Worm (Caenorhabditis elegans) whole organism, L2 larva: ENCODE measurements around the gene C50B8.5.

Experiments used
- C34F6.9 ChIP-seq: fragments of 150-350 bp; optimal IDR thresholded peaks from 2 replicates; lab custom pipeline; 2014; ENCODE audit warnings: missing biosample characterization, missing genetic modification characterization
- F13H6.1 ChIP-seq: sonication (generic microtip); optimal IDR thresholded peaks from 2 replicates; lab custom pipeline; 2016; ENCODE audit warnings: missing genetic modification characterization, missing compliant biosample characterization
- R02D3.7 ChIP-seq: fragments of 150-350 bp; optimal IDR thresholded peaks from 2 replicates; lab custom pipeline; 2014; ENCODE audit warnings: missing biosample characterization, missing genetic modification characterization
- Y55F3AM.14 ChIP-seq: fragments of 200-800 bp; sonication (Bioruptor generic); optimal IDR thresholded peaks from 2 replicates; lab custom pipeline; 2018; ENCODE audit warnings: mild to moderate bottlenecking, missing genetic modification characterization, missing compliant biosample characterization
- aly-2 ChIP-seq: fragments of 150-350 bp; optimal IDR thresholded peaks from 2 replicates; lab custom pipeline; 2014; ENCODE audit warnings: missing biosample characterization, missing genetic modification characterization
- blmp-1 ChIP-seq: sonication (generic microtip); optimal IDR thresholded peaks from 2 replicates; lab custom pipeline; 2017; ENCODE audit warnings: missing genetic modification characterization, mild to moderate bottlenecking, missing compliant biosample characterization, antibody characterized with exemption, moderate library complexity; ENCODE audit not compliant: insufficient read depth
- ceh-82 ChIP-seq: fragments of 150-350 bp; optimal IDR thresholded peaks from 2 replicates; lab custom pipeline; 2014; ENCODE audit warnings: missing biosample characterization, missing genetic modification characterization
- dmd-4 ChIP-seq: sonication (generic microtip); optimal IDR thresholded peaks from 2 replicates; lab custom pipeline; 2017; ENCODE audit warnings: missing biosample characterization, missing genetic modification characterization
- egl-27 ChIP-seq: sonication (generic microtip); optimal IDR thresholded peaks from 3 replicates; lab custom pipeline; 2017; ENCODE audit warnings: missing biosample characterization, missing genetic modification reagents, missing genetic modification characterization
- fos-1 ChIP-seq: fragments of 150-350 bp; optimal IDR thresholded peaks from 2 replicates; lab custom pipeline; 2014; ENCODE audit warnings: missing biosample characterization, missing genetic modification characterization
- lin-11 ChIP-seq: fragments of 150-350 bp; sonication (generic microtip); optimal IDR thresholded peaks from 2 replicates; lab custom pipeline; 2014; ENCODE audit warnings: missing biosample characterization, missing genetic modification characterization, inconsistent platforms, mixed read lengths
- lin-39 ChIP-seq: fragments of 150-350 bp; optimal IDR thresholded peaks from 2 replicates; lab custom pipeline; 2014; ENCODE audit warnings: missing biosample characterization, missing genetic modification reagents, missing genetic modification characterization
- lsy-2 ChIP-seq, 2 experiments: fragments of 150-350 bp in 1 of 2; sonication (generic microtip) in 1 of 2; optimal IDR thresholded peaks; 2 replicates each; lab custom pipeline; 2014 to 2017; ENCODE audit warnings: missing biosample characterization in 2 of 2, missing genetic modification characterization in 2 of 2
- nhr-129 ChIP-seq: fragments of 150-350 bp; optimal IDR thresholded peaks from 2 replicates; lab custom pipeline; 2014; ENCODE audit warnings: missing biosample characterization, missing genetic modification characterization
- nhr-21 ChIP-seq: fragments of 150-350 bp; optimal IDR thresholded peaks from 2 replicates; lab custom pipeline; 2014; ENCODE audit warnings: missing biosample characterization, missing genetic modification characterization
- nhr-23 ChIP-seq: fragments of 150-350 bp; optimal IDR thresholded peaks from 2 replicates; lab custom pipeline; 2014; ENCODE audit warnings: missing biosample characterization, missing genetic modification reagents, missing genetic modification characterization
- nhr-25 ChIP-seq: fragments of 150-350 bp; sonication (generic microtip); optimal IDR thresholded peaks from 3 replicates; lab custom pipeline; 2014; ENCODE audit warnings: missing biosample characterization, missing genetic modification characterization
- nhr-6 ChIP-seq: fragments of 150-350 bp; optimal IDR thresholded peaks from 2 replicates; lab custom pipeline; 2014; ENCODE audit warnings: missing biosample characterization, missing genetic modification characterization
- nhr-77 ChIP-seq: fragments of 150-350 bp; optimal IDR thresholded peaks from 2 replicates; lab custom pipeline; 2014; ENCODE audit warnings: missing biosample characterization, missing genetic modification characterization
- peb-1 ChIP-seq: fragments of 150-350 bp; optimal IDR thresholded peaks from 2 replicates; lab custom pipeline; 2014; ENCODE audit warnings: missing biosample characterization, missing genetic modification characterization
- sma-3 ChIP-seq: sonication (generic microtip); optimal IDR thresholded peaks from 2 replicates; lab custom pipeline; 2016; ENCODE audit warnings: missing genetic modification reagents, missing genetic modification characterization, missing compliant biosample characterization
- sma-9 ChIP-seq, 2 experiments: fragments of 150-350 bp in 1 of 2; sonication (generic microtip) in 1 of 2; optimal IDR thresholded peaks; 2 replicates each; lab custom pipeline; 2014 to 2016; ENCODE audit warnings: missing genetic modification characterization in 2 of 2, mild to moderate bottlenecking in 1 of 2, missing biosample characterization in 1 of 2, missing compliant biosample characterization in 1 of 2, missing genetic modification reagents in 1 of 2, moderate library complexity in 1 of 2
- unc-55 ChIP-seq: fragments of 150-350 bp; sonication (generic microtip); optimal IDR thresholded peaks from 3 replicates; lab custom pipeline; 2014; ENCODE audit warnings: missing biosample characterization, missing genetic modification reagents, missing genetic modification characterization
- ztf-1 ChIP-seq: fragments of 200-800 bp; sonication (Bioruptor generic); conservative IDR thresholded peaks from 2 replicates; pipeline ENCODE4 v1.3.6; 2022; ENCODE audit warnings: missing genetic modification characterization, missing compliant biosample characterization
- ztf-4 ChIP-seq: fragments of 150-350 bp; optimal IDR thresholded peaks from 2 replicates; lab custom pipeline; 2014; ENCODE audit warnings: missing biosample characterization, missing genetic modification characterization

C50B8.5 gene

ce11 chrV:13613870-13614269 is 33.1 kb downstream of the C50B8.5 start, which contains the start of gene F53F4.7:
TSS of gene F53F4.7 (minus strand) at chrV:13613970.
- TF ChIP-seq C34F6.9 (tag; lab: Kevin White, UChicago) (no peak), lin-39 (tag; lab: Kevin White, UChicago) (no peak)
- TF ChIP-seq, all 48 proteins: peak for 0

ce11 chrV:13619752-13620151 is 39.0 kb downstream of the C50B8.5 start, which contains the start of gene srd-11:
TSS of gene srd-11 (minus strand) at chrV:13619852.
- TF ChIP-seq nhr-21 (tag; lab: Kevin White, UChicago) (no peak), nhr-129 (no peak), egl-27 (tag; lab: Kevin White, UChicago) (no peak), dmd-4 (tag; lab: Kevin White, UChicago) (no peak), sma-3 (no peak), nhr-25 (no peak)

- TF ChIP-seq peb-1: no peak
- TF ChIP-seq sma-9 (GFP tag; optimal IDR thresholded peaks at IDR 0.05; lab: Kevin White, UChicago): no peak
- no peak for TF ChIP-seq sma-9 (tag; optimal IDR thresholded peaks at IDR 0.05; lab: Kevin White, UChicago)
- no peak for TF ChIP-seq nhr-21 (tag; lab: Kevin White, UChicago)
- TF ChIP-seq Y55F3AM.14 (GFP tag; lab: Kevin White, UChicago): no peak
These were observed 39.9 kb downstream of the C50B8.5 start, which contains the start of gene F53F4.15 for ce11 chrV:13620676-13621075. TSS of gene F53F4.15 (plus strand) at chrV:13620976.

- no peak for TF ChIP-seq nhr-21 (tag; lab: Kevin White, UChicago)
- no peak for TF ChIP-seq egl-27 (tag; lab: Kevin White, UChicago)
- TF ChIP-seq ztf-1: no peak
- no peak for TF ChIP-seq sma-3
- TF ChIP-seq nhr-25: no peak
- TF ChIP-seq ceh-82 (tag; lab: Kevin White, UChicago): no peak
- TF ChIP-seq nhr-6: no peak
- TF ChIP-seq lsy-2 (tag; optimal IDR thresholded peaks at IDR 0.05; lab: Kevin White, UChicago): no peak
- no peak for TF ChIP-seq nhr-23
- no peak for TF ChIP-seq fos-1 (tag; lab: Kevin White, UChicago)
- TF ChIP-seq F13H6.1 (tag; lab: Kevin White, UChicago): no peak
- TF ChIP-seq ztf-4 (tag; lab: Kevin White, UChicago): no peak
These were observed 41.0 kb downstream of the C50B8.5 start, which contains the start of gene F53F4.16 for ce11 chrV:13621720-13622119. TSS of gene F53F4.16 (minus strand) at chrV:13621820.

ce11 chrV:13624424-13624823 is 43.7 kb downstream of the C50B8.5 start, which contains the start of gene F53F4.11:
TSS of gene F53F4.11 (minus strand) at chrV:13624524.
- TF ChIP-seq sma-3: no peak

- TF ChIP-seq nhr-77 (tag; lab: Kevin White, UChicago): no peak
- TF ChIP-seq C34F6.9 (tag; lab: Kevin White, UChicago): peak; percentile 42
- TF ChIP-seq lin-11 (tag; lab: Kevin White, UChicago): peak; percentile 10
- peak; percentile 33 for TF ChIP-seq nhr-129
- peak; percentile 23 for TF ChIP-seq R02D3.7 (tag; lab: Kevin White, UChicago)
- TF ChIP-seq unc-55: peak; percentile 70
- no peak for TF ChIP-seq aly-2 (tag; lab: Kevin White, UChicago)
- no peak for TF ChIP-seq blmp-1
These were observed 44.8 kb downstream of the C50B8.5 start, which contains the start of the genes nduv-2 and F53F4.12 for ce11 chrV:13625517-13626097. TSS of gene nduv-2 (minus strand) at chrV:13625567. TSS of gene F53F4.12 (plus strand) at chrV:13626047.

- TF ChIP-seq fos-1 (tag; lab: Kevin White, UChicago) (no peak), nhr-129 (peak; percentile 52), ztf-4 (tag; lab: Kevin White, UChicago) (no peak), nhr-77 (tag; lab: Kevin White, UChicago) (no peak), C34F6.9 (tag; lab: Kevin White, UChicago) (peak; percentile 72), unc-55 (peak; percentile 8)
These were observed 46.4 kb downstream of the C50B8.5 start, which contains the start of gene sde-2 for ce11 chrV:13627103-13627623. TSS of gene sde-2 (plus strand) at chrV:13627573.
